Worm (Caenorhabditis elegans) whole organism, L4 larva: Measurements from ENCODE around the gene F52H2.3.

Experiments
- D1046.2 ChIP-seq: fragments of 200-800 bp; sonication (Bioruptor generic); IDR thresholded peaks from 2 replicates; pipeline ENCODE4 v1.3.6; 2022; ENCODE audit warnings: missing genetic modification characterization, missing compliant biosample characterization
- F26F4.8 ChIP-seq: fragments of 200-800 bp; sonication (Bioruptor generic); conservative IDR thresholded peaks from 2 replicates; pipeline ENCODE4 v1.3.6; 2022; ENCODE audit warnings: missing genetic modification characterization, missing compliant biosample characterization
- F37D6.2 ChIP-seq: sonication (generic microtip); optimal IDR thresholded peaks from 2 replicates; lab custom pipeline; 2016; ENCODE audit warnings: mild to moderate bottlenecking, missing genetic modification characterization, missing compliant biosample characterization
- T26A8.4 ChIP-seq: fragments of 200-800 bp; sonication (Bioruptor generic); IDR thresholded peaks from 2 replicates; pipeline ENCODE4 v1.3.6; 2022; ENCODE audit warnings: missing genetic modification characterization, missing compliant biosample characterization
- Y105C5A.15 ChIP-seq: fragments of 200-800 bp; sonication (Bioruptor generic); IDR thresholded peaks from 2 replicates; pipeline ENCODE4 v1.3.6; 2022; ENCODE audit warnings: missing genetic modification characterization, missing compliant biosample characterization
- ZK337.2 ChIP-seq: fragments of 200-800 bp; sonication (Bioruptor generic); IDR thresholded peaks from 2 replicates; pipeline ENCODE4 v1.3.6; 2022; ENCODE audit warnings: missing genetic modification reagents, missing genetic modification characterization, missing compliant biosample characterization
- ama-1 ChIP-seq: fragments of 150-350 bp; optimal IDR thresholded peaks from 2 replicates; lab custom pipeline; 2014; ENCODE audit warnings: inconsistent platforms, mixed read lengths
- ceh-20 ChIP-seq: fragments of 200-800 bp; sonication (Bioruptor generic); IDR thresholded peaks from 2 replicates; pipeline ENCODE4 v1.3.6; 2022; ENCODE audit warnings: missing genetic modification reagents, missing genetic modification characterization, missing compliant biosample characterization
- ceh-32 ChIP-seq: sonication (generic microtip); optimal IDR thresholded peaks from 2 replicates; lab custom pipeline; 2016; ENCODE audit warnings: mild to moderate bottlenecking, missing genetic modification characterization, missing compliant biosample characterization; ENCODE audit not compliant: poor library complexity
- ceh-44 ChIP-seq: fragments of 200-800 bp; sonication (Bioruptor generic); IDR thresholded peaks from 2 replicates; pipeline ENCODE4 v1.3.6; 2022; ENCODE audit warnings: missing genetic modification reagents, missing genetic modification characterization, missing compliant biosample characterization
- ceh-62 ChIP-seq: sonication (generic microtip); optimal IDR thresholded peaks from 2 replicates; lab custom pipeline; 2017; ENCODE audit warnings: missing biosample characterization, missing genetic modification characterization
- ces-1 ChIP-seq: fragments of 150-350 bp; sonication (generic microtip); optimal IDR thresholded peaks from 4 replicates; lab custom pipeline; 2014; ENCODE audit warnings: missing biosample characterization, missing genetic modification reagents, missing genetic modification characterization
- ctbp-1 ChIP-seq: fragments of 200-800 bp; sonication (Bioruptor generic); IDR thresholded peaks from 2 replicates; pipeline ENCODE4 v1.3.6; 2022; ENCODE audit warnings: missing genetic modification reagents, missing genetic modification characterization, missing compliant biosample characterization
- daf-12 ChIP-seq: fragments of 150-350 bp; optimal IDR thresholded peaks from 2 replicates; lab custom pipeline; 2014; ENCODE audit warnings: missing biosample characterization, missing genetic modification reagents, missing genetic modification characterization
- dmd-6 ChIP-seq: fragments of 200-800 bp; sonication (Bioruptor generic); IDR thresholded peaks from 2 replicates; pipeline ENCODE4 v1.3.6; 2022; ENCODE audit warnings: missing genetic modification reagents, missing genetic modification characterization, missing compliant biosample characterization
- dmd-8 ChIP-seq: fragments of 200-800 bp; sonication (Bioruptor generic); IDR thresholded peaks from 2 replicates; pipeline ENCODE4 v1.3.6; 2022; ENCODE audit warnings: missing genetic modification characterization, missing compliant biosample characterization
- dmd-9 ChIP-seq: fragments of 200-800 bp; sonication (Bioruptor generic); IDR thresholded peaks from 2 replicates; pipeline ENCODE4 v1.3.6; 2022; ENCODE audit warnings: missing genetic modification reagents, missing genetic modification characterization, missing compliant biosample characterization
- dve-1 ChIP-seq: sonication (generic microtip); optimal IDR thresholded peaks from 2 replicates; lab custom pipeline; 2017; ENCODE audit warnings: antibody characterized with exemption, mild to moderate bottlenecking, missing genetic modification characterization, missing compliant biosample characterization; ENCODE audit not compliant: insufficient read depth
- egl-27 ChIP-seq: sonication (generic microtip); optimal IDR thresholded peaks from 3 replicates; lab custom pipeline; 2017; ENCODE audit warnings: missing biosample characterization, missing genetic modification reagents, missing genetic modification characterization
- fos-1 ChIP-seq: fragments of 150-350 bp; optimal IDR thresholded peaks from 2 replicates; lab custom pipeline; 2014; ENCODE audit warnings: missing biosample characterization, missing genetic modification characterization
- gei-8 ChIP-seq: fragments of 200-800 bp; sonication (Bioruptor generic); optimal IDR thresholded peaks from 2 replicates; lab custom pipeline; 2018; ENCODE audit warnings: mild to moderate bottlenecking, missing genetic modification characterization, missing compliant biosample characterization
- hlh-30 ChIP-seq: sonication (generic microtip); optimal IDR thresholded peaks from 2 replicates; lab custom pipeline; 2017; ENCODE audit warnings: antibody characterized with exemption, mild to moderate bottlenecking, missing genetic modification characterization, missing compliant biosample characterization; ENCODE audit not compliant: insufficient read depth
- hmg-1.1 ChIP-seq: fragments of 200-800 bp; sonication (Bioruptor generic); IDR thresholded peaks from 2 replicates; pipeline ENCODE4 v1.3.6; 2022; ENCODE audit warnings: missing genetic modification reagents, missing genetic modification characterization, missing compliant biosample characterization
- jun-1 ChIP-seq: fragments of 150-350 bp; optimal IDR thresholded peaks from 2 replicates; lab custom pipeline; 2014; ENCODE audit warnings: missing biosample characterization, missing genetic modification reagents, missing genetic modification characterization
- lin-13 ChIP-seq: fragments of 150-350 bp; optimal IDR thresholded peaks from 2 replicates; lab custom pipeline; 2014; ENCODE audit warnings: missing biosample characterization, missing genetic modification reagents, missing genetic modification characterization
- lin-15B ChIP-seq: fragments of 150-350 bp; sonication (generic microtip); optimal IDR thresholded peaks from 3 replicates; lab custom pipeline; 2014; ENCODE audit warnings: missing biosample characterization, missing genetic modification characterization
- lin-38 ChIP-seq: fragments of 200-800 bp; sonication (Bioruptor generic); IDR thresholded peaks from 2 replicates; pipeline ENCODE4 v1.3.6; 2022; ENCODE audit warnings: missing genetic modification reagents, missing genetic modification characterization, missing compliant biosample characterization
- lin-39 ChIP-seq: fragments of 150-350 bp; optimal IDR thresholded peaks from 2 replicates; lab custom pipeline; 2014; ENCODE audit warnings: missing biosample characterization, missing genetic modification reagents, missing genetic modification characterization
- lsy-2 ChIP-seq, 2 experiments: fragments of 150-350 bp in 1 of 2; sonication (generic microtip) in 1 of 2; optimal IDR thresholded peaks; 2 replicates each; lab custom pipeline; 2014 to 2017; ENCODE audit warnings: missing biosample characterization in 2 of 2, missing genetic modification characterization in 2 of 2
- madf-5 ChIP-seq, 2 experiments: fragments of 200-800 bp; sonication (Bioruptor generic); IDR thresholded peaks; 2 replicates each; pipeline ENCODE4 v1.3.6; 2022; ENCODE audit warnings: missing compliant biosample characterization in 2 of 2, missing genetic modification characterization in 2 of 2
- mdl-1 ChIP-seq, 2 experiments: fragments of 150-350 bp in 1 of 2; sonication (generic microtip) in 1 of 2; optimal IDR thresholded peaks; 2 replicates each; lab custom pipeline; 2014 to 2017; ENCODE audit warnings: missing biosample characterization in 2 of 2, missing genetic modification characterization in 2 of 2
- mdt-29 ChIP-seq: fragments of 200-800 bp; sonication (Bioruptor generic); IDR thresholded peaks from 2 replicates; pipeline ENCODE4 v1.3.6; 2022; ENCODE audit warnings: missing genetic modification reagents, missing genetic modification characterization, missing compliant biosample characterization
- mxl-2 ChIP-seq: fragments of 200-800 bp; sonication (Bioruptor generic); conservative IDR thresholded peaks from 2 replicates; pipeline ENCODE4 v1.3.6; 2022; ENCODE audit warnings: missing genetic modification reagents, missing genetic modification characterization, missing compliant biosample characterization
- nhr-10 ChIP-seq: fragments of 150-350 bp; optimal IDR thresholded peaks from 2 replicates; lab custom pipeline; 2014; ENCODE audit warnings: missing biosample characterization, missing genetic modification characterization
- nhr-111 ChIP-seq: fragments of 200-800 bp; sonication (Bioruptor generic); optimal IDR thresholded peaks from 2 replicates; lab custom pipeline; 2018; ENCODE audit warnings: mild to moderate bottlenecking, missing genetic modification characterization, missing compliant biosample characterization
- nhr-237 ChIP-seq: sonication (generic microtip); optimal IDR thresholded peaks from 2 replicates; lab custom pipeline; 2017; ENCODE audit warnings: missing biosample characterization, missing genetic modification characterization
- nhr-41 ChIP-seq: fragments of 200-800 bp; sonication (Bioruptor generic); IDR thresholded peaks from 2 replicates; pipeline ENCODE4 v1.3.6; 2022; ENCODE audit warnings: missing genetic modification reagents, missing genetic modification characterization, missing compliant biosample characterization
- nhr-48 ChIP-seq: sonication (generic microtip); optimal IDR thresholded peaks from 2 replicates; lab custom pipeline; 2016; ENCODE audit warnings: mild to moderate bottlenecking, missing genetic modification characterization, missing compliant biosample characterization
- nhr-6 ChIP-seq: fragments of 150-350 bp; optimal IDR thresholded peaks from 2 replicates; lab custom pipeline; 2014; ENCODE audit warnings: missing biosample characterization, missing genetic modification characterization
- nhr-76 ChIP-seq: fragments of 150-350 bp; optimal IDR thresholded peaks from 2 replicates; lab custom pipeline; 2014; ENCODE audit warnings: missing biosample characterization, missing genetic modification characterization
- pha-4 ChIP-seq, 2 experiments: fragments of 150-350 bp in 1 of 2; fragments of 200-800 bp in 1 of 2; sonication (Bioruptor generic) in 1 of 2; IDR thresholded peaks in 1 of 2; optimal IDR thresholded peaks in 1 of 2; 2 replicates each; pipeline versions ENCODE4 v1.3.6 to Lab custom; 2014 to 2022; ENCODE audit warnings: missing genetic modification characterization in 2 of 2, missing genetic modification reagents in 2 of 2, missing biosample characterization in 1 of 2, missing compliant biosample characterization in 1 of 2
- php-3 ChIP-seq: fragments of 200-800 bp; sonication (Bioruptor generic); IDR thresholded peaks from 2 replicates; pipeline ENCODE4 v1.3.6; 2022; ENCODE audit warnings: missing genetic modification reagents, missing genetic modification characterization, missing compliant biosample characterization
- pqm-1 ChIP-seq: sonication (generic microtip); optimal IDR thresholded peaks from 2 replicates; lab custom pipeline; 2017; ENCODE audit warnings: missing biosample characterization, missing genetic modification characterization
- sdz-12 ChIP-seq: fragments of 200-800 bp; sonication (Bioruptor generic); optimal IDR thresholded peaks from 2 replicates; lab custom pipeline; 2018; ENCODE audit warnings: mild to moderate bottlenecking, missing genetic modification characterization, missing compliant biosample characterization
- skn-1 ChIP-seq: fragments of 150-350 bp; optimal IDR thresholded peaks from 2 replicates; lab custom pipeline; 2014; ENCODE audit warnings: missing biosample characterization, missing genetic modification characterization
- spr-3 ChIP-seq: fragments of 200-800 bp; sonication (Bioruptor generic); optimal IDR thresholded peaks from 2 replicates; lab custom pipeline; 2018; ENCODE audit warnings: mild to moderate bottlenecking, missing genetic modification characterization, missing compliant biosample characterization
- tag-97 ChIP-seq: fragments of 200-800 bp; sonication (Bioruptor generic); IDR thresholded peaks from 2 replicates; pipeline ENCODE4 v1.3.6; 2022; ENCODE audit warnings: missing genetic modification characterization, missing compliant biosample characterization
- tra-1 ChIP-seq: fragments of 200-800 bp; sonication (Bioruptor generic); IDR thresholded peaks from 2 replicates; pipeline ENCODE4 v1.3.6; 2022; ENCODE audit warnings: missing genetic modification reagents, missing genetic modification characterization, missing compliant biosample characterization
- zfp-3 ChIP-seq: fragments of 200-800 bp; sonication (Bioruptor generic); conservative IDR thresholded peaks from 2 replicates; pipeline ENCODE4 v1.3.6; 2022; ENCODE audit warnings: missing genetic modification reagents, missing genetic modification characterization, missing compliant biosample characterization
- ztf-11 ChIP-seq: fragments of 150-350 bp; optimal IDR thresholded peaks from 2 replicates; lab custom pipeline; 2014; ENCODE audit warnings: missing biosample characterization, missing genetic modification characterization

Gene F52H2.3

ce11 chrX:2548884-2549283 lies 8.0 kb upstream of the F52H2.3 start, which contains the start of gene smvt-1:
smvt-1 (minus strand) TSS chrX:2548984.
- TF ChIP-seq nhr-76 (tag; lab: Kevin White, UChicago): no peak
- no peak for TF ChIP-seq lin-15B
- TF ChIP-seq zfp-3 (GFP tag; lab: Robert Waterston, UW): no peak
- no peak for TF ChIP-seq ama-1
- no peak for TF ChIP-seq ztf-11
- no peak for TF ChIP-seq daf-12
- no peak for TF ChIP-seq gei-8 (GFP tag; lab: Kevin White, UChicago)
- TF ChIP-seq hmg-1.1 (GFP tag; lab: Robert Waterston, UW): no peak
- no peak for TF ChIP-seq tra-1 (GFP tag; lab: Robert Waterston, UW)
- TF ChIP-seq nhr-237: no peak
- no peak for TF ChIP-seq egl-27 (tag; lab: Kevin White, UChicago)
- no peak for TF ChIP-seq ceh-32 (tag; lab: Kevin White, UChicago)
- TF ChIP-seq nhr-10: no peak
- no peak for TF ChIP-seq F37D6.2
- no peak for TF ChIP-seq D1046.2 (GFP tag; lab: Robert Waterston, UW)
- TF ChIP-seq mdt-29 (GFP tag; lab: Robert Waterston, UW): no peak
- no peak for TF ChIP-seq ctbp-1 (GFP tag; lab: Robert Waterston, UW)
- TF ChIP-seq dmd-9 (GFP tag; lab: Robert Waterston, UW): no peak
- no peak for TF ChIP-seq jun-1
- TF ChIP-seq lin-38 (GFP tag; lab: Robert Waterston, UW): no peak

ce11 chrX:2544645-2545044 lies 3.8 kb upstream of the F52H2.3 start:
- no peak for TF ChIP-seq lin-39
- no peak for TF ChIP-seq ama-1
- no peak for TF ChIP-seq ceh-44 (GFP tag; lab: Robert Waterston, UW)
- no peak for TF ChIP-seq Y105C5A.15 (GFP tag; lab: Robert Waterston, UW)
- TF ChIP-seq ces-1: no peak
- no peak for TF ChIP-seq pha-4 (GFP tag; IDR thresholded peaks at IDR 0.05; lab: Robert Waterston, UW)
- TF ChIP-seq pha-4 (tag; optimal IDR thresholded peaks at IDR 0.05; lab: Kevin White, UChicago): no peak
- no peak for TF ChIP-seq madf-5 (GFP tag; IDR thresholded peaks at IDR 0.05; lab: Robert Waterston, UW)
- no peak for TF ChIP-seq nhr-6 (tag; lab: Kevin White, UChicago)
- no peak for TF ChIP-seq ceh-20 (GFP tag; lab: Robert Waterston, UW)
- no peak for TF ChIP-seq sdz-12 (GFP tag; lab: Kevin White, UChicago)
- TF ChIP-seq dmd-8: no peak
- no peak for TF ChIP-seq zfp-3 (GFP tag; lab: Robert Waterston, UW)
- TF ChIP-seq mdl-1 (tag; optimal IDR thresholded peaks at IDR 0.05; lab: Kevin White, UChicago): no peak
- TF ChIP-seq F37D6.2: no peak
- TF ChIP-seq ceh-62 (tag; lab: Kevin White, UChicago): no peak
- TF ChIP-seq hlh-30 (tag; lab: Kevin White, UChicago): peak; percentile 22
- no peak for TF ChIP-seq mxl-2 (GFP tag; lab: Robert Waterston, UW)
- TF ChIP-seq fos-1 (tag; lab: Kevin White, UChicago): no peak
- TF ChIP-seq nhr-48 (tag; lab: Kevin White, UChicago): no peak
- no peak for TF ChIP-seq dmd-9 (GFP tag; lab: Robert Waterston, UW)
- no peak for TF ChIP-seq hmg-1.1 (GFP tag; lab: Robert Waterston, UW)
- no peak for TF ChIP-seq T26A8.4 (GFP tag; lab: Robert Waterston, UW)
- no peak for TF ChIP-seq nhr-41 (GFP tag; lab: Robert Waterston, UW)
- TF ChIP-seq ctbp-1 (GFP tag; lab: Robert Waterston, UW): no peak
- no peak for TF ChIP-seq ZK337.2
- no peak for TF ChIP-seq skn-1 (tag; lab: Kevin White, UChicago)
- TF ChIP-seq pqm-1 (tag; lab: Kevin White, UChicago): peak; percentile 70
- no peak for TF ChIP-seq lin-38 (GFP tag; lab: Robert Waterston, UW)
- no peak for TF ChIP-seq spr-3 (GFP tag; lab: Kevin White, UChicago)
- TF ChIP-seq tag-97 (GFP tag; lab: Robert Waterston, UW): no peak
- no peak for TF ChIP-seq nhr-237
- TF ChIP-seq nhr-111 (GFP tag; lab: Kevin White, UChicago): no peak
- TF ChIP-seq lin-13 (GFP tag; lab: Kevin White, UChicago): no peak
- no peak for TF ChIP-seq egl-27 (tag; lab: Kevin White, UChicago)
- TF ChIP-seq dve-1 (tag; lab: Kevin White, UChicago): peak; percentile 49
- peak; percentile 83 for TF ChIP-seq php-3 (GFP tag; lab: Robert Waterston, UW)
- no peak for TF ChIP-seq lsy-2 (tag; optimal IDR thresholded peaks at IDR 0.05; lab: Kevin White, UChicago)
- TF ChIP-seq dmd-6: peak; percentile 64
- no peak for TF ChIP-seq F26F4.8
- no peak for TF ChIP-seq daf-12
